Fruit fly (Drosophila melanogaster) S2 (cell line): Measurements from ENCODE around the gene Vps13B.

ENCODE experiments used
- CG8478 ChIP-seq: fragments of >200 bp; optimal IDR thresholded peaks from 2 replicates; lab custom pipeline; 2018
- CTCF ChIP-seq, 2 experiments: fragments of >200 bp; optimal IDR thresholded peaks; 2 replicates each; lab custom pipeline; 2018

- TF ChIP-seq CG8478 (lab: Kevin White, UChicago) (no peak), CTCF (optimal IDR thresholded peaks at IDR 0.05; lab: Kevin White, UChicago) (no peak)
These were observed 44.6 kb upstream of the Vps13B start for dm6 chr3R:29891183-29891582.
